Fruit fly (Drosophila melanogaster) S2 (cell line): ENCODE data around the gene sle.

Experiments
- CG8478 ChIP-seq: fragments of >200 bp; optimal IDR thresholded peaks from 2 replicates; lab custom pipeline; 2018
- CTCF ChIP-seq, 2 experiments: fragments of >200 bp; optimal IDR thresholded peaks; 2 replicates each; lab custom pipeline; 2018

Gene sle

dm6 chr3R:10355840-10356562 lies 23.1 kb downstream of the sle start:
- TF ChIP-seq CG8478 (lab: Kevin White, UChicago): no peak
- TF ChIP-seq CTCF (optimal IDR thresholded peaks at IDR 0.05; lab: Kevin White, UChicago): no peak

- no peak for TF ChIP-seq CG8478 (lab: Kevin White, UChicago)
- TF ChIP-seq CTCF (optimal IDR thresholded peaks at IDR 0.05; lab: Kevin White, UChicago): no peak
Measured at dm6 chr3R:10356563-10357363, 23.8 kb downstream of the sle start.

- TF ChIP-seq CG8478 (lab: Kevin White, UChicago) (no peak), CTCF (optimal IDR thresholded peaks at IDR 0.05; lab: Kevin White, UChicago) (peak in 1 of 2 experiments; percentile 40)
Measured at dm6 chr3R:10357364-10357676, 24.4 kb downstream of the sle start.

- TF ChIP-seq CTCF (optimal IDR thresholded peaks at IDR 0.05; lab: Kevin White, UChicago): no peak
- TF ChIP-seq CG8478 (lab: Kevin White, UChicago): no peak
Measured at dm6 chr3R:10364287-10364686, 31.4 kb downstream of the sle start.

DNA sequence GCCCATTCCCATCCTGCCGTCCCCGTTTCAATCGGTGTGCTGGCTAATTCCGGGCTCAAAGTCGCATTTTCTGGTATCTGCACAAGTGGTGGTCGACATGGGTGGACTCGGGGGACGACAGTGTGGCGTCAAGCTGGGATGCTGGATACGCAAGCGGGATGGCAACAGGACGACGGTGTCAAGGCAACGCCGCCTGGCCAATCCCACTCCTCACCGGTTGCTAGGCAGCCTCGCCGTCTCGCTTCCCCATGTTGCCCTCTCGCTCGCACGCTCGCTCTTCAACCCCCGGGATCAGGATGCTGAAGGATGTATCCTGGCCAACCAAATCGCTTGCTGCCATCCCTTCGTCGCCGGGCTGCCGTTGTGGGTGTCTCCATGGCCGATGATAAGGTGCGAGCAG lies 35.3 kb downstream of the sle start:
- TF ChIP-seq CG8478 (lab: Kevin White, UChicago): no peak
- TF ChIP-seq CTCF (optimal IDR thresholded peaks at IDR 0.05; lab: Kevin White, UChicago): peak in 1 of 2 experiments; percentile 27

dm6 chr3R:10369799-10370198 lies 36.9 kb downstream of the sle start:
- TF ChIP-seq CTCF (optimal IDR thresholded peaks at IDR 0.05; lab: Kevin White, UChicago) (no peak), CG8478 (lab: Kevin White, UChicago) (no peak)

DNA sequence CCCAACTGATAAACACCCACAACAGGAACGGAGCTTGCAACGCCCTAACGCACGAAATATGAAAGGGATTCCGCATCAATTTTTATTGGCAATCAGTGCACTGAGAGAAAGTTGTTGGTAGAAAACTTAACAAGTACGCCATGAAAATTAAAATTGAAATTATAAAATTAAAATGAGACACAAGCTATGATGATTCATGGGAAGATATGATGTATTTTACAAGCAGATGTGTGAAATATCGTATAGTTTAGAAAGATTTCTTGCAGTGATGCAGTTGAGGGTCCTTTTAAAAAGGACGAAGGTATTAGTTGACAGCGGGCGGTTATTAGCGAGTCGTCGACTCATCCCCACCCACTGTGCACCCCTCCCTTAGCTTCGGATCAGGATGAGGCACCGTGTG lies 37.6 kb downstream of the sle start:
- TF ChIP-seq CG8478 (lab: Kevin White, UChicago): no peak
- no peak for TF ChIP-seq CTCF (optimal IDR thresholded peaks at IDR 0.05; lab: Kevin White, UChicago)

DNA sequence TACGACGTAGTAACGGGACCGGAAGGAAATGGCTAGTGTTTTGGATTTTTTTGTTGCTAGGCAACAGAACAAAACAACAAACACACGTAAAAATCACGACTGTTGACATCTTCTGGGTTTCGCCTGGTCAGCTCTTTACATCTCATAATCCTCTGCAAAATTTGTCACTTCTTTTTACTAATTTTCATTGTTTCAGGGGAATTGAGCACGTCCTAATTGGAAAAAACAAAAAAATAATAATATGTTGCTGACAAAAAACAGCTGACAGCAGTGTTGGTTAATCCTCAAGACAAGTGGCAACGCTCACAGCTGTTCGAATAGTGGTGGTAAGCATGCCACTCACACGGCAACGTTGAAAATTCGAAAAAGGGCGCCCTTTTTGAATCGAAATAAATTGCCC lies 44.9 kb downstream of the sle start, which contains the start of gene Rfx:
Rfx (minus strand) TSS at position 220 of the 400 bp plus-strand sequence.
- TF ChIP-seq CTCF (optimal IDR thresholded peaks at IDR 0.05; lab: Kevin White, UChicago) (peak in 1 of 2 experiments; percentile 9), CG8478 (lab: Kevin White, UChicago) (no peak)

- no peak for TF ChIP-seq CTCF (optimal IDR thresholded peaks at IDR 0.05; lab: Kevin White, UChicago)
- TF ChIP-seq CG8478 (lab: Kevin White, UChicago): no peak
Measured at dm6 chr3R:10378989-10379388, 46.1 kb downstream of the sle start.

dm6 chr3R:10379409-10379808 lies 46.5 kb downstream of the sle start:
- TF ChIP-seq CG8478 (lab: Kevin White, UChicago): no peak

- TF ChIP-seq CG8478 (lab: Kevin White, UChicago) (no peak), CTCF (optimal IDR thresholded peaks at IDR 0.05; lab: Kevin White, UChicago) (no peak)
Measured at dm6 chr3R:10380025-10380424, 47.1 kb downstream of the sle start.
